Fruit fly (Drosophila melanogaster): ENCODE measurements around the gene Ziz.

Ziz gene

DNA sequence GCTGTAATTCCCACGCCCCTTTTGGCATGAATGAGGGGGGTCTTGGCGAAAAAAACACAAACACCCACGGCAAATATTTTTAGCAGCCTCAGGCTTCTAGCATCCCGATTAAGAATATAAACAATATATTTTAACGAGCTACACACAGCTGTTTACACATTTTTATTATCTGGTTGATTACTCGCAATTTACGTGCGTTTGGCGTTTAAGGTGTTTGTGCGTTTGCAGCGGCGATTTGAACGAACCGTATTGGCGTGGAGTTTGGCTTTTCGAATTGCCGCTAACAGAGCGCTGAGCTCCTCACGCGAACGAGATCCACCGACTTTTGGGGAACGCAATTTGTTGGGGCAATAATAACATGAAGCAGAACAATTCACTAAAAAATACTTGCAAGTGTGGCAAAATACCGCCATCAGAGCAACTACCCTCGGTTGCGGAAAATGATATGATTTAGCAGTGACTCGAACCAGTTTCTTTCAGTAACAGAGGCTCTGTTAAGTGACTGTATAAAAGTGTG, at the start of gene Ziz (continued):
- TF ChIP-seq Ets97D (GFP tag; optimal IDR thresholded peaks at IDR 0.05), result peak; percentile 84
- no peak for TF ChIP-seq CG4820 (GFP tag; optimal IDR thresholded peaks at IDR 0.05)
- no peak for TF ChIP-seq ham (GFP tag; IDR thresholded peaks at IDR 0.05)
- TF ChIP-seq ftz-f1 (GFP tag; optimal IDR thresholded peaks at IDR 0.05), result peak; percentile 42
- TF ChIP-seq Dll (GFP tag; IDR thresholded peaks at IDR 0.05; ENCODE audit: partially characterized antibody), result no peak
- TF ChIP-seq lbe (GFP tag; optimal IDR thresholded peaks at IDR 0.05), result peak; percentile 35
- TF ChIP-seq repo (GFP tag; optimal IDR thresholded peaks at IDR 0.05), result peak; percentile 57
- peak in 1 of 2 experiments; percentile 49 for TF ChIP-seq insv (GFP tag; optimal IDR thresholded peaks at IDR 0.05)
- peak; percentile 34; the same call in 1 of the 2 replicates for TF ChIP-seq onecut (GFP tag; IDR thresholded peaks at IDR 0.05)
- TF ChIP-seq lab (GFP tag; optimal IDR thresholded peaks at IDR 0.05), result peak; percentile 73
- TF ChIP-seq Jarid2 (GFP tag; optimal IDR thresholded peaks at IDR 0.05), result peak; percentile 97
- no peak for TF ChIP-seq vnd (GFP tag; IDR thresholded peaks at IDR 0.05; ENCODE audit: partially characterized antibody)
- no peak for TF ChIP-seq CG10321 (GFP tag; IDR thresholded peaks at IDR 0.05)
- TF ChIP-seq Mad (GFP tag; optimal IDR thresholded peaks at IDR 0.05), result peak; percentile 51
- no peak for TF ChIP-seq Nf-YA (GFP tag; IDR thresholded peaks at IDR 0.05)
- TF ChIP-seq ac (GFP tag; optimal IDR thresholded peaks at IDR 0.05), result peak; percentile 11
- TF ChIP-seq pum (GFP tag; optimal IDR thresholded peaks at IDR 0.05), result no peak
- no peak for TF ChIP-seq crol (GFP tag; IDR thresholded peaks at IDR 0.05)
- TF ChIP-seq toy (GFP tag; IDR thresholded peaks at IDR 0.05), result no peak
- TF ChIP-seq CG17385 (GFP tag; optimal IDR thresholded peaks at IDR 0.05), result peak; percentile 55
- TF ChIP-seq h (optimal IDR thresholded peaks at IDR 0.05), result no peak
- TF ChIP-seq CG2889 (GFP tag; IDR thresholded peaks at IDR 0.05), result no peak
- no peak for TF ChIP-seq Eip74EF (GFP tag; optimal IDR thresholded peaks at IDR 0.05)
- TF ChIP-seq esg (GFP tag; conservative IDR thresholded peaks at IDR 0.05), result no peak
- no peak for TF ChIP-seq CG1832 (GFP tag; optimal IDR thresholded peaks at IDR 0.05)
- no peak for TF ChIP-seq CG3995 (GFP tag; optimal IDR thresholded peaks at IDR 0.05)
- TF ChIP-seq CG4617 (GFP tag; optimal IDR thresholded peaks at IDR 0.05; ENCODE audit: borderline replicate concordance), result peak; percentile 17
- TF ChIP-seq NfI (GFP tag; optimal IDR thresholded peaks at IDR 0.05), result peak; percentile 35
- TF ChIP-seq CG8388 (GFP tag; optimal IDR thresholded peaks at IDR 0.05), result no peak
- TF ChIP-seq tx (GFP tag; optimal IDR thresholded peaks at IDR 0.05), result peak; percentile 11
- no peak for TF ChIP-seq CG14965 (GFP tag; optimal IDR thresholded peaks at IDR 0.05; ENCODE audit: borderline replicate concordance)
- TF ChIP-seq pzg (GFP tag; optimal IDR thresholded peaks at IDR 0.05), result peak; percentile 99
- no peak for TF ChIP-seq CG7357 (GFP tag; IDR thresholded peaks at IDR 0.05)
- TF ChIP-seq Gsc (GFP tag; IDR thresholded peaks at IDR 0.05), result no peak
- TF ChIP-seq Sry-β (GFP tag; optimal IDR thresholded peaks at IDR 0.05), result no peak
- no peak for TF ChIP-seq klu (GFP tag; IDR thresholded peaks at IDR 0.05)
- TF ChIP-seq CG3726 (GFP tag; IDR thresholded peaks at IDR 0.05), result no peak
- TF ChIP-seq crp (GFP tag; optimal IDR thresholded peaks at IDR 0.05), result no peak
- TF ChIP-seq CG1233 (GFP tag; optimal IDR thresholded peaks at IDR 0.05), result peak; percentile 9
- no peak for TF ChIP-seq ro (GFP tag; IDR thresholded peaks at IDR 0.05)
- no peak for TF ChIP-seq yki (optimal IDR thresholded peaks at IDR 0.05)
- TF ChIP-seq HLH4C (GFP tag; IDR thresholded peaks at IDR 0.05; ENCODE audit: partially characterized antibody), result peak; percentile 50; the same call in 1 of the 3 replicates
- peak; percentile 32 for TF ChIP-seq CG1792 (GFP tag; optimal IDR thresholded peaks at IDR 0.05)
- TF ChIP-seq schlank (tag; optimal IDR thresholded peaks at IDR 0.05), result no peak
- peak; percentile 54 for TF ChIP-seq oc (tag; optimal IDR thresholded peaks at IDR 0.05)
- TF ChIP-seq sr (GFP tag; IDR thresholded peaks at IDR 0.05), result peak; percentile 65; the same call in 1 of the 3 replicates
- TF ChIP-seq HLH3B (GFP tag; IDR thresholded peaks at IDR 0.05), result peak; percentile 29; the same call in 1 of the 2 replicates
- no peak for TF ChIP-seq ssp (GFP tag; IDR thresholded peaks at IDR 0.05)
- TF ChIP-seq CG4360 (GFP tag; IDR thresholded peaks at IDR 0.05), result no peak
- TF ChIP-seq CG4282 (GFP tag; optimal IDR thresholded peaks at IDR 0.05), result no peak
- TF ChIP-seq CG17829 (tag; optimal IDR thresholded peaks at IDR 0.05), result peak; percentile 53

Measured in whole organism, embryonic.